Fruit fly (Drosophila melanogaster): Measurements from ENCODE around the gene AMPKalpha.

- TF ChIP-seq CG6163 (GFP tag; IDR thresholded peaks at IDR 0.05) = no peak; the same call in 2 of the 3 replicates
- TF ChIP-seq Eip78C (GFP tag) = peak; percentile 72
- TF ChIP-seq Ets21C (GFP tag; optimal IDR thresholded peaks at IDR 0.05) = no peak
- TF ChIP-seq CG16779 (tag; optimal IDR thresholded peaks at IDR 0.05) = no peak
- TF ChIP-seq CG6854 (GFP tag; optimal IDR thresholded peaks at IDR 0.05) = peak; percentile 100
- TF ChIP-seq lz (GFP tag; optimal IDR thresholded peaks at IDR 0.05) = no peak
- TF ChIP-seq dsx (GFP tag; optimal IDR thresholded peaks at IDR 0.05; ENCODE audit: poor library complexity, severe bottlenecking) = no peak
- TF ChIP-seq Hr38 (GFP tag; optimal IDR thresholded peaks at IDR 0.05) = no peak
- no peak for TF ChIP-seq CG4318 (GFP tag; optimal IDR thresholded peaks at IDR 0.05)
- TF ChIP-seq Sox14 (GFP tag; optimal IDR thresholded peaks at IDR 0.05) = peak; percentile 13
These were observed 24.0 kb downstream of the AMPKalpha start for dm6 chrX:1399056-1400003.

Data from whole organism, prepupa.